Worm (Caenorhabditis elegans) whole organism, L3 larva: ENCODE data around the gene Y69H2.9.

Experiments used
- aly-2 ChIP-seq: fragments of 150-350 bp; optimal IDR thresholded peaks from 2 replicates; lab custom pipeline; 2014; ENCODE audit warnings: missing biosample characterization, missing genetic modification characterization
- jun-1 ChIP-seq: fragments of 150-350 bp; optimal IDR thresholded peaks from 2 replicates; lab custom pipeline; 2014; ENCODE audit warnings: missing biosample characterization, missing genetic modification reagents, missing genetic modification characterization
- snpc-4 ChIP-seq: fragments of 150-350 bp; optimal IDR thresholded peaks from 2 replicates; lab custom pipeline; 2014; ENCODE audit warnings: missing biosample characterization, missing genetic modification characterization

DNA sequence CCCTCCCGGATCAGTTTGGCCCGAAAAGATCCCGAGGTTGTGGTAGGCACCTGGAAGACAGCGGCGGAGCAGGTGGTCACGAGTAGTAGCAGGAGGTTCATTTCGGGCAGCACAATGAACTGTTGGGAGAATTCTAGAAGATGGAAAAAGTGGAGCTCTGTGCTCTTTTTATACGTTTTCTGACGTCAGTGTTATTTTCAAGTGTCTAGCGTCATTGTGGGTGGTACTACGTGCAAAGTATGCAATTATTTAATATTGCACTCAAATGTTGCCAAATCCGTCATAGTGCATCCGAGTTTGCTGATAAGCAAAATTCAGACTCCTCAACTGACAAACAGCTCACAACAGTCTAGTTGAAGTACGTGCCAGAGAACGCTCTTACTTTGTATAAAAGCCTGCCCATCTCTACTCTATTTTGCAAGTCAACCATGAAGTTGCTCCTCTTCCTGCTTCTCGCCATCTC lies 30.3 kb downstream of the Y69H2.9 start, which contains the start of the genes asp-18 and scl-19:
- no peak for TF ChIP-seq snpc-4
- no peak for TF ChIP-seq jun-1
- TF ChIP-seq aly-2 (tag; lab: Kevin White, UChicago), result no peak
